Worm (Caenorhabditis elegans): ENCODE measurements around the gene C30H6.5.

DNA sequence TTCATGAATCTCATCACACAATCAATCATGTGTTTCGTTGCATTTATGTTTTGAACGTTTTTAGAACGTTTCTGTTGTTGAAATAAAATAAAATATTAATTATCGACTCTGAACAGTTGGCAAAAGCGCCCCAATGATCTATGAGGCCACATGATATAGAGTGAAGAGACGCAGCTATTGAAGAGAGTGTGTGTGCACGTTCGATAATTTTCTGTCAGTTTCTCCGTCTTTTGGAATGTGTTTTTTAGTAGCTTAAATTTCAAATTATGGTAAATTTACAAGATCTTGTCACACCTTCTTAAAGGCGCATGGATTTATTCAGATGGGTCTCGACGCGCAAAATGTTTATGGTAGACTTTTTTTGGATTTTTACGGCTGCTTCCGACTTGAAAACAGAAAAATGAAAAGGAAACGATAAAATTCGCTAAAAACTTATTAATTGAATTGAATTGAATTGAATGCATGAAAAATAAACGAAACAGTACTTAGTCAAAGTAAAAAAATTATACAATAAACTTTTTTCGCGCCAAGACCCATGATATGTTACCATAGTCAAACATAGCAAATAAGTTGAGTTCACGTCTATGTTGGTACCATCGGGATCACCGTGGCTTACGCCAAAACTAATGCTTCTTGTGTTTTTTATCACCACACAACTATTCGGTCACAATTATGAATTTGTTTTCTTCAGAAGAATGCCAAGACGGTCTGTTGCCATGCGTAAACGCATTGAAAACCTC lies 37.9 kb upstream of the C30H6.5 start, which contains the start of gene C49C3.15:
- no peak for TF ChIP-seq ZK546.5 (tag; optimal IDR thresholded peaks at IDR 0.05)
- no peak for TF ChIP-seq nhr-237 (tag; optimal IDR thresholded peaks at IDR 0.05)
- TF ChIP-seq pha-4 (tag; optimal IDR thresholded peaks at IDR 0.05), result peak; percentile 40
- TF ChIP-seq mdl-1 (tag; optimal IDR thresholded peaks at IDR 0.05), result no peak
